Worm (Caenorhabditis elegans) whole organism, L2 larva: Measurements from ENCODE around the gene gfl-1.
A peak's percentile ranks its signal among the peaks of the same experiment; 100 is the strongest.

Source experiments
- C34F6.9 ChIP-seq: fragments of 150-350 bp; optimal IDR thresholded peaks from 2 replicates; lab custom pipeline; 2014; ENCODE audit warnings: missing biosample characterization, missing genetic modification characterization
- alr-1 ChIP-seq: fragments of 150-350 bp; optimal IDR thresholded peaks from 2 replicates; lab custom pipeline; 2014; ENCODE audit warnings: missing biosample characterization, missing genetic modification characterization
- aly-2 ChIP-seq: fragments of 150-350 bp; optimal IDR thresholded peaks from 2 replicates; lab custom pipeline; 2014; ENCODE audit warnings: missing biosample characterization, missing genetic modification characterization
- dmd-4 ChIP-seq: sonication (generic microtip); optimal IDR thresholded peaks from 2 replicates; lab custom pipeline; 2017; ENCODE audit warnings: missing biosample characterization, missing genetic modification characterization
- elt-1 ChIP-seq: fragments of 150-350 bp; optimal IDR thresholded peaks from 2 replicates; lab custom pipeline; 2014; ENCODE audit warnings: missing biosample characterization, missing genetic modification characterization
- fos-1 ChIP-seq: fragments of 150-350 bp; optimal IDR thresholded peaks from 2 replicates; lab custom pipeline; 2014; ENCODE audit warnings: missing biosample characterization, missing genetic modification characterization
- lsy-2 ChIP-seq, 2 experiments: fragments of 150-350 bp in 1 of 2; sonication (generic microtip) in 1 of 2; optimal IDR thresholded peaks; 2 replicates each; lab custom pipeline; 2014 to 2017; ENCODE audit warnings: missing biosample characterization in 2 of 2, missing genetic modification characterization in 2 of 2
- mdl-1 ChIP-seq, 2 experiments: fragments of 150-350 bp in 1 of 2; sonication (generic microtip) in 1 of 2; optimal IDR thresholded peaks; 2 replicates each; lab custom pipeline; 2017; ENCODE audit warnings: missing biosample characterization in 2 of 2, missing genetic modification characterization in 2 of 2
- nhr-11 ChIP-seq: fragments of 150-350 bp; optimal IDR thresholded peaks from 2 replicates; lab custom pipeline; 2014; ENCODE audit warnings: missing biosample characterization, missing genetic modification characterization
- nhr-12 ChIP-seq: fragments of 150-350 bp; optimal IDR thresholded peaks from 2 replicates; lab custom pipeline; 2014; ENCODE audit warnings: missing biosample characterization, missing genetic modification characterization
- nhr-21 ChIP-seq: fragments of 150-350 bp; optimal IDR thresholded peaks from 2 replicates; lab custom pipeline; 2014; ENCODE audit warnings: missing biosample characterization, missing genetic modification characterization
- nhr-237 ChIP-seq: fragments of 150-350 bp; optimal IDR thresholded peaks from 2 replicates; lab custom pipeline; 2014; ENCODE audit warnings: missing biosample characterization, missing genetic modification characterization
- zag-1 ChIP-seq: fragments of 150-350 bp; optimal IDR thresholded peaks from 2 replicates; lab custom pipeline; 2014; ENCODE audit warnings: missing biosample characterization, missing genetic modification characterization

- TF ChIP-seq mdl-1 (tag; optimal IDR thresholded peaks at IDR 0.05; lab: Kevin White, UChicago) (no peak), nhr-12 (tag; lab: Kevin White, UChicago) (no peak), dmd-4 (tag; lab: Kevin White, UChicago) (no peak), alr-1 (tag; lab: Kevin White, UChicago) (no peak), nhr-21 (tag; lab: Kevin White, UChicago) (no peak), C34F6.9 (tag; lab: Kevin White, UChicago) (no peak), elt-1 (no peak), nhr-237 (tag; lab: Kevin White, UChicago) (no peak), fos-1 (tag; lab: Kevin White, UChicago) (peak; percentile 73), zag-1 (tag; lab: Kevin White, UChicago) (no peak), lsy-2 (tag; optimal IDR thresholded peaks at IDR 0.05; lab: Kevin White, UChicago) (no peak), aly-2 (tag; lab: Kevin White, UChicago) (no peak), nhr-11 (tag; lab: Kevin White, UChicago) (no peak)
Observed at ce11 chrIV:11489077-11489476, 32.0 kb upstream of the gfl-1 start.
